Fruit fly (Drosophila melanogaster) whole organism, adult: Measurements from ENCODE around the gene CG11698.

Experiments
- CG11617 ChIP-seq: fragments of 200-800 bp; sonication (Bioruptor generic); optimal IDR thresholded peaks from 2 replicates; lab custom pipeline; 2017; ENCODE audit warnings: mild to moderate bottlenecking, missing biosample characterization, missing genetic modification reagents, missing genetic modification characterization
- CG12768 ChIP-seq: fragments of 200-800 bp; sonication (Bioruptor generic); optimal IDR thresholded peaks from 2 replicates; lab custom pipeline; 2017; ENCODE audit warnings: missing biosample characterization, missing genetic modification characterization, mild to moderate bottlenecking, moderate library complexity, missing genetic modification reagents
- CG14711 ChIP-seq: fragments of 200-800 bp; sonication (Bioruptor generic); optimal IDR thresholded peaks from 2 replicates; lab custom pipeline; 2018; ENCODE audit warnings: missing biosample characterization, mild to moderate bottlenecking, missing genetic modification characterization, moderate library complexity
- CG1620 ChIP-seq: fragments of 200-800 bp; sonication (Bioruptor generic); optimal IDR thresholded peaks from 2 replicates; lab custom pipeline; 2016; ENCODE audit warnings: missing biosample characterization, missing genetic modification characterization
- CG33017 ChIP-seq: fragments of 200-800 bp; sonication (Bioruptor generic); optimal IDR thresholded peaks from 2 replicates; lab custom pipeline; 2018; ENCODE audit warnings: missing biosample characterization, mild to moderate bottlenecking, missing genetic modification characterization, moderate library complexity
- CG5204 ChIP-seq: fragments of 200-800 bp; sonication (Bioruptor generic); optimal IDR thresholded peaks from 2 replicates; lab custom pipeline; 2016; ENCODE audit warnings: missing biosample characterization, missing genetic modification characterization
- CG7045 ChIP-seq: fragments of 200-800 bp; sonication (Bioruptor generic); optimal IDR thresholded peaks from 2 replicates; lab custom pipeline; 2017; ENCODE audit warnings: missing biosample characterization, mild to moderate bottlenecking, missing genetic modification characterization
- CG7101 ChIP-seq: fragments of 200-800 bp; sonication (Bioruptor generic); optimal IDR thresholded peaks from 2 replicates; lab custom pipeline; 2018; ENCODE audit warnings: missing biosample characterization, mild to moderate bottlenecking, missing genetic modification characterization, moderate library complexity
- Clk ChIP-seq: fragments of 200-800 bp; sonication (Bioruptor generic); optimal IDR thresholded peaks from 2 replicates; lab custom pipeline; 2017; ENCODE audit warnings: missing biosample characterization, missing genetic modification characterization
- Crg-1 ChIP-seq: fragments of 200-800 bp; sonication (Bioruptor generic); optimal IDR thresholded peaks from 2 replicates; lab custom pipeline; 2016; ENCODE audit warnings: missing biosample characterization, missing genetic modification characterization
- Hr96 ChIP-seq: fragments of 200-800 bp; sonication (Bioruptor generic); optimal IDR thresholded peaks from 2 replicates; lab custom pipeline; 2016; ENCODE audit warnings: missing biosample characterization, missing genetic modification characterization
- Mnt ChIP-seq: fragments of 200-800 bp; sonication (Bioruptor generic); optimal IDR thresholded peaks from 2 replicates; lab custom pipeline; 2016; ENCODE audit warnings: missing biosample characterization, mild to moderate bottlenecking, missing genetic modification characterization
- bab1 ChIP-seq: fragments of 200-800 bp; sonication (Bioruptor generic); optimal IDR thresholded peaks from 3 replicates; lab custom pipeline; 2019; ENCODE audit warnings: missing biosample characterization, mild to moderate bottlenecking, missing genetic modification characterization, moderate library complexity
- cic ChIP-seq: fragments of 200-800 bp; sonication (Bioruptor generic); optimal IDR thresholded peaks from 2 replicates; lab custom pipeline; 2017; ENCODE audit warnings: missing biosample characterization, mild to moderate bottlenecking, missing genetic modification characterization, moderate library complexity
- cnc ChIP-seq, 2 experiments: fragments of >200 bp; optimal IDR thresholded peaks; 2 replicates each; lab custom pipeline; 2017
- kay ChIP-seq: fragments of 200-800 bp; sonication (Bioruptor generic); peaks from one replicate; lab custom pipeline; 2016; ENCODE audit warnings: missing biosample characterization, missing genetic modification characterization, borderline replicate concordance
- ovo ChIP-seq: fragments of 200-800 bp; sonication (Bioruptor generic); optimal IDR thresholded peaks from 2 replicates; lab custom pipeline; 2016; ENCODE audit warnings: missing biosample characterization, missing genetic modification characterization
- pad ChIP-seq: fragments of 200-800 bp; sonication (Bioruptor generic); optimal IDR thresholded peaks from 3 replicates; lab custom pipeline; 2017; ENCODE audit warnings: missing biosample characterization, missing genetic modification characterization, mild to moderate bottlenecking, moderate library complexity, missing genetic modification reagents
- tj ChIP-seq: fragments of 200-800 bp; sonication (Bioruptor generic); optimal IDR thresholded peaks from 3 replicates; lab custom pipeline; 2017; ENCODE audit warnings: missing biosample characterization, mild to moderate bottlenecking, missing genetic modification characterization, moderate library complexity
- toe ChIP-seq: fragments of 200-800 bp; sonication (Bioruptor generic); optimal IDR thresholded peaks from 2 replicates; lab custom pipeline; 2016; ENCODE audit warnings: missing biosample characterization, missing genetic modification characterization

Gene CG11698

dm6 chr3R:8277494-8278293, 34.3 kb upstream of the CG11698 start, which contains the start of gene ato:
Gene ato, plus strand, starts transcription at chr3R:8278052.
- TF ChIP-seq CG5204 (no peak), pad (GFP tag; lab: Kevin White, UChicago) (no peak), bab1 (GFP tag; lab: Kevin White, UChicago) (no peak), toe (GFP tag; lab: Kevin White, UChicago) (no peak), Mnt (GFP tag; lab: Kevin White, UChicago) (no peak), CG1620 (GFP tag; lab: Kevin White, UChicago) (no peak), CG14711 (tag; lab: Kevin White, UChicago) (no peak), kay (GFP tag; lab: Kevin White, UChicago) (no peak), CG7101 (tag; lab: Kevin White, UChicago) (no peak), Hr96 (no peak)

- TF ChIP-seq CG12768 (GFP tag; lab: Kevin White, UChicago), result no peak
- no peak for TF ChIP-seq bab1 (GFP tag; lab: Kevin White, UChicago)
- TF ChIP-seq CG7101 (tag; lab: Kevin White, UChicago), result no peak
- TF ChIP-seq CG14711 (tag; lab: Kevin White, UChicago), result no peak
- TF ChIP-seq tj (GFP tag; lab: Kevin White, UChicago), result no peak
- no peak for TF ChIP-seq pad (GFP tag; lab: Kevin White, UChicago)
- no peak for TF ChIP-seq cnc (optimal IDR thresholded peaks at IDR 0.05; lab: Kevin White, UChicago)
- TF ChIP-seq CG33017 (tag; lab: Kevin White, UChicago), result no peak
- no peak for TF ChIP-seq Mnt (GFP tag; lab: Kevin White, UChicago)
- no peak for TF ChIP-seq Crg-1 (GFP tag; lab: Kevin White, UChicago)
- TF ChIP-seq CG5204, result no peak
- no peak for TF ChIP-seq CG7045 (GFP tag; lab: Kevin White, UChicago)
- no peak for TF ChIP-seq CG1620 (GFP tag; lab: Kevin White, UChicago)
- no peak for TF ChIP-seq toe (GFP tag; lab: Kevin White, UChicago)
- no peak for TF ChIP-seq kay (GFP tag; lab: Kevin White, UChicago)
- no peak for TF ChIP-seq Hr96
- TF ChIP-seq cic (GFP tag; lab: Kevin White, UChicago), result no peak
- TF ChIP-seq Clk, result no peak
Measured at dm6 chr3R:8279970-8280369, 32.0 kb upstream of the CG11698 start.

dm6 chr3R:8282727-8283126, 29.3 kb upstream of the CG11698 start:
- no peak for TF ChIP-seq pad (GFP tag; lab: Kevin White, UChicago)
- no peak for TF ChIP-seq bab1 (GFP tag; lab: Kevin White, UChicago)
- TF ChIP-seq CG14711 (tag; lab: Kevin White, UChicago), result no peak
- TF ChIP-seq Hr96, result no peak
- no peak for TF ChIP-seq kay (GFP tag; lab: Kevin White, UChicago)
- no peak for TF ChIP-seq CG1620 (GFP tag; lab: Kevin White, UChicago)
- no peak for TF ChIP-seq CG12768 (GFP tag; lab: Kevin White, UChicago)
- TF ChIP-seq ovo (GFP tag; lab: Kevin White, UChicago), result no peak
- TF ChIP-seq CG5204, result no peak
- TF ChIP-seq CG7045 (GFP tag; lab: Kevin White, UChicago), result no peak
- no peak for TF ChIP-seq Crg-1 (GFP tag; lab: Kevin White, UChicago)
- no peak for TF ChIP-seq Clk
- no peak for TF ChIP-seq toe (GFP tag; lab: Kevin White, UChicago)
- TF ChIP-seq CG7101 (tag; lab: Kevin White, UChicago), result no peak

- TF ChIP-seq cic (GFP tag; lab: Kevin White, UChicago) (no peak), bab1 (GFP tag; lab: Kevin White, UChicago) (no peak), CG12768 (GFP tag; lab: Kevin White, UChicago) (no peak), CG1620 (GFP tag; lab: Kevin White, UChicago) (no peak), CG11617 (GFP tag; lab: Kevin White, UChicago) (no peak), CG14711 (tag; lab: Kevin White, UChicago) (no peak), CG7101 (tag; lab: Kevin White, UChicago) (no peak), CG5204 (no peak), kay (GFP tag; lab: Kevin White, UChicago) (no peak), Clk (no peak), Hr96 (no peak), pad (GFP tag; lab: Kevin White, UChicago) (no peak), CG33017 (tag; lab: Kevin White, UChicago) (no peak)
Measured at dm6 chr3R:8284234-8284633, 27.8 kb upstream of the CG11698 start.

- TF ChIP-seq tj (GFP tag; lab: Kevin White, UChicago) (no peak), cic (GFP tag; lab: Kevin White, UChicago) (no peak), Hr96 (no peak), CG5204 (no peak), CG7101 (tag; lab: Kevin White, UChicago) (no peak), CG14711 (tag; lab: Kevin White, UChicago) (no peak), ovo (GFP tag; lab: Kevin White, UChicago) (no peak), pad (GFP tag; lab: Kevin White, UChicago) (no peak)
Measured at dm6 chr3R:8285727-8286344, 26.2 kb upstream of the CG11698 start.

- TF ChIP-seq CG7101 (tag; lab: Kevin White, UChicago) (no peak), CG14711 (tag; lab: Kevin White, UChicago) (no peak), bab1 (GFP tag; lab: Kevin White, UChicago) (no peak), toe (GFP tag; lab: Kevin White, UChicago) (no peak), cic (GFP tag; lab: Kevin White, UChicago) (no peak), CG11617 (GFP tag; lab: Kevin White, UChicago) (no peak), CG1620 (GFP tag; lab: Kevin White, UChicago) (no peak), pad (GFP tag; lab: Kevin White, UChicago) (no peak), CG7045 (GFP tag; lab: Kevin White, UChicago) (no peak), Hr96 (no peak), cnc (optimal IDR thresholded peaks at IDR 0.05; lab: Kevin White, UChicago) (no peak), CG33017 (tag; lab: Kevin White, UChicago) (no peak), Clk (no peak), Mnt (GFP tag; lab: Kevin White, UChicago) (no peak), tj (GFP tag; lab: Kevin White, UChicago) (no peak), kay (GFP tag; lab: Kevin White, UChicago) (no peak)
Measured at dm6 chr3R:8287697-8288096, 24.3 kb upstream of the CG11698 start, which contains the start of gene Nazo. Gene Nazo, plus strand, starts transcription at chr3R:8287876.
